Worm (Caenorhabditis elegans) whole organism, L1 larva: ENCODE measurements around the gene ZK643.2.
"Not testable (repeated sequence)": the region's sequence is repeated elsewhere in the genome, so short reads cannot be mapped to it uniquely, and the experiment has no call there.

Experiments
- C16A3.4 ChIP-seq: fragments of 150-350 bp; optimal IDR thresholded peaks from 2 replicates; lab custom pipeline; 2014; ENCODE audit warnings: missing biosample characterization, missing genetic modification characterization
- aha-1 ChIP-seq: fragments of 150-350 bp; optimal IDR thresholded peaks from 2 replicates; lab custom pipeline; 2014; ENCODE audit warnings: missing biosample characterization, missing genetic modification characterization
- efl-1 ChIP-seq, 4 experiments: fragments of 150-350 bp; optimal IDR thresholded peaks in 3 of 4; peaks in 1 of 4; 1 replicate in 1 of 4; 2 replicates in 3 of 4; lab custom pipeline; 2014; ENCODE audit warnings: missing biosample characterization in 2 of 4, missing genetic modification characterization in 2 of 4, missing genetic modification reagents in 2 of 4
- efl-3 ChIP-seq: fragments of 200-800 bp; sonication (Bioruptor generic); optimal IDR thresholded peaks from 2 replicates; lab custom pipeline; 2018; ENCODE audit warnings: mild to moderate bottlenecking, missing genetic modification characterization, missing compliant biosample characterization
- egl-13 ChIP-seq: sonication (generic microtip); optimal IDR thresholded peaks from 2 replicates; lab custom pipeline; 2016; ENCODE audit warnings: missing genotype, missing genetic modification reagents, missing genetic modification characterization, missing compliant biosample characterization
- egl-27 ChIP-seq, 2 experiments: fragments of 150-350 bp in 1 of 2; sonication (generic microtip); optimal IDR thresholded peaks; 3 replicates each; lab custom pipeline; 2017 to 2018; ENCODE audit warnings: missing biosample characterization in 2 of 2, missing genetic modification characterization in 2 of 2, missing genetic modification reagents in 2 of 2
- elt-2 ChIP-seq: sonication (generic microtip); optimal IDR thresholded peaks from 2 replicates; lab custom pipeline; 2016; ENCODE audit warnings: missing genetic modification characterization, mild to moderate bottlenecking, inconsistent platforms, missing compliant biosample characterization, missing genetic modification reagents
- ets-5 ChIP-seq: fragments of 200-800 bp; sonication (Bioruptor generic); IDR thresholded peaks from 2 replicates; pipeline ENCODE4 v1.3.6; 2022; ENCODE audit warnings: missing genetic modification characterization, missing compliant biosample characterization
- hlh-4 ChIP-seq: sonication (generic microtip); optimal IDR thresholded peaks from 2 replicates; lab custom pipeline; 2016; ENCODE audit warnings: mild to moderate bottlenecking, missing genetic modification characterization, missing compliant biosample characterization
- isw-1 ChIP-seq: fragments of 200-800 bp; sonication (Bioruptor generic); IDR thresholded peaks from 2 replicates; pipeline ENCODE4 v1.3.6; 2022; ENCODE audit warnings: missing genetic modification characterization, missing compliant biosample characterization
- lin-14 ChIP-seq: fragments of 200-800 bp; sonication (Bioruptor generic); optimal IDR thresholded peaks from 2 replicates; lab custom pipeline; 2018; ENCODE audit warnings: mild to moderate bottlenecking, missing genetic modification characterization, moderate library complexity, missing compliant biosample characterization
- lsy-2 ChIP-seq, 2 experiments: fragments of 150-350 bp; optimal IDR thresholded peaks; 2 replicates each; lab custom pipeline; 2014; ENCODE audit warnings: missing biosample characterization in 2 of 2, missing genetic modification characterization in 2 of 2
- nhr-11 ChIP-seq: fragments of 150-350 bp; optimal IDR thresholded peaks from 2 replicates; lab custom pipeline; 2014; ENCODE audit warnings: missing biosample characterization, missing genetic modification characterization
- nhr-20 ChIP-seq: sonication (generic microtip); optimal IDR thresholded peaks from 2 replicates; lab custom pipeline; 2016; ENCODE audit warnings: mild to moderate bottlenecking, missing genetic modification characterization, missing compliant biosample characterization
- pag-3 ChIP-seq: sonication (generic microtip); optimal IDR thresholded peaks from 2 replicates; lab custom pipeline; 2017; ENCODE audit warnings: missing genetic modification characterization, mild to moderate bottlenecking, missing compliant biosample characterization, antibody characterized with exemption, borderline replicate concordance; ENCODE audit not compliant: insufficient read depth
- rnt-1 ChIP-seq: sonication (generic microtip); optimal IDR thresholded peaks from 2 replicates; lab custom pipeline; 2016; ENCODE audit warnings: mild to moderate bottlenecking, missing genetic modification characterization, moderate library complexity, missing compliant biosample characterization
- tbx-2 ChIP-seq: sonication (generic microtip); optimal IDR thresholded peaks from 2 replicates; lab custom pipeline; 2016; ENCODE audit warnings: missing genetic modification characterization, missing compliant biosample characterization
- vab-15 ChIP-seq: sonication (generic microtip); optimal IDR thresholded peaks from 2 replicates; lab custom pipeline; 2017; ENCODE audit warnings: missing genotype, mild to moderate bottlenecking, missing genetic modification characterization, missing compliant biosample characterization

ZK643.2 gene

ce11 chrIII:9004658-9005057 is 48.3 kb downstream of the ZK643.2 start:
- TF ChIP-seq pag-3 (tag; lab: Kevin White, UChicago) (no peak), egl-27 (tag; optimal IDR thresholded peaks at IDR 0.05; lab: Kevin White, UChicago) (no peak), nhr-20 (tag; lab: Kevin White, UChicago) (no peak), nhr-11 (tag; lab: Kevin White, UChicago) (no peak), vab-15 (tag; lab: Kevin White, UChicago) (no peak), efl-1 (optimal IDR thresholded peaks at IDR 0.05; lab: Kevin White, UChicago) (no peak), efl-1 (GFP tag; optimal IDR thresholded peaks at IDR 0.05 in 1 of 2; lab: Kevin White, UChicago) (no peak), aha-1 (tag; lab: Kevin White, UChicago) (no peak), hlh-4 (tag; lab: Kevin White, UChicago) (no peak)

ce11 chrIII:9005905-9006372 is 49.6 kb downstream of the ZK643.2 start, which contains the start of gene rab-6.1:
Gene rab-6.1, minus strand, starts transcription at chrIII:9005955.
- TF ChIP-seq efl-3; tbx-2; ets-5 (GFP tag; lab: Robert Waterston, UW): not testable (repeated sequence)

ce11 chrIII:9007183-9007582 is 50.8 kb downstream of the ZK643.2 start:
- TF ChIP-seq lsy-2 (tag; optimal IDR thresholded peaks at IDR 0.05; lab: Kevin White, UChicago) (peak in 1 of 2 experiments; percentile 21), isw-1 (GFP tag; lab: Robert Waterston, UW) (no peak), C16A3.4 (tag; lab: Kevin White, UChicago) (peak; percentile 3), rnt-1 (tag; lab: Kevin White, UChicago) (peak; percentile 30), lin-14 (GFP tag; lab: Kevin White, UChicago) (peak; percentile 70), egl-13 (tag; lab: Kevin White, UChicago) (no peak), elt-2 (tag; lab: Kevin White, UChicago) (peak; percentile 59)
